Worm (Caenorhabditis elegans) whole organism, L4 larva: ENCODE data around the gene C15H11.1.

Experiments
- R02D3.7 ChIP-seq: fragments of 150-350 bp; sonication (generic microtip); optimal IDR thresholded peaks from 3 replicates; lab custom pipeline; 2014; ENCODE audit warnings: missing biosample characterization, missing genetic modification characterization
- ZK546.5 ChIP-seq, 2 experiments: sonication (generic microtip); optimal IDR thresholded peaks; 2 replicates each; lab custom pipeline; 2017; ENCODE audit warnings: missing biosample characterization in 2 of 2, missing genetic modification characterization in 2 of 2
- ama-1 ChIP-seq: fragments of 150-350 bp; optimal IDR thresholded peaks from 2 replicates; lab custom pipeline; 2014; ENCODE audit warnings: inconsistent platforms, mixed read lengths
- ceh-32 ChIP-seq: sonication (generic microtip); optimal IDR thresholded peaks from 2 replicates; lab custom pipeline; 2016; ENCODE audit warnings: mild to moderate bottlenecking, missing genetic modification characterization, missing compliant biosample characterization; ENCODE audit not compliant: poor library complexity
- daf-8 ChIP-seq: fragments of 200-800 bp; sonication (Bioruptor generic); IDR thresholded peaks from 2 replicates; pipeline ENCODE4 v1.3.6; 2022; ENCODE audit warnings: missing genetic modification characterization, missing compliant biosample characterization
- dmd-6 ChIP-seq: fragments of 200-800 bp; sonication (Bioruptor generic); IDR thresholded peaks from 2 replicates; pipeline ENCODE4 v1.3.6; 2022; ENCODE audit warnings: missing genetic modification reagents, missing genetic modification characterization, missing compliant biosample characterization
- jun-1 ChIP-seq: fragments of 150-350 bp; optimal IDR thresholded peaks from 2 replicates; lab custom pipeline; 2014; ENCODE audit warnings: missing biosample characterization, missing genetic modification reagents, missing genetic modification characterization
- lin-13 ChIP-seq: fragments of 150-350 bp; optimal IDR thresholded peaks from 2 replicates; lab custom pipeline; 2014; ENCODE audit warnings: missing biosample characterization, missing genetic modification reagents, missing genetic modification characterization
- lin-39 ChIP-seq: fragments of 150-350 bp; optimal IDR thresholded peaks from 2 replicates; lab custom pipeline; 2014; ENCODE audit warnings: missing biosample characterization, missing genetic modification reagents, missing genetic modification characterization
- nhr-11 ChIP-seq: fragments of 150-350 bp; optimal IDR thresholded peaks from 2 replicates; lab custom pipeline; 2014; ENCODE audit warnings: missing biosample characterization, missing genetic modification characterization
- nhr-237 ChIP-seq: sonication (generic microtip); optimal IDR thresholded peaks from 2 replicates; lab custom pipeline; 2017; ENCODE audit warnings: missing biosample characterization, missing genetic modification characterization
- snpc-4 ChIP-seq: fragments of 150-350 bp; optimal IDR thresholded peaks from 2 replicates; lab custom pipeline; 2014; ENCODE audit warnings: missing biosample characterization, missing genetic modification characterization

DNA sequence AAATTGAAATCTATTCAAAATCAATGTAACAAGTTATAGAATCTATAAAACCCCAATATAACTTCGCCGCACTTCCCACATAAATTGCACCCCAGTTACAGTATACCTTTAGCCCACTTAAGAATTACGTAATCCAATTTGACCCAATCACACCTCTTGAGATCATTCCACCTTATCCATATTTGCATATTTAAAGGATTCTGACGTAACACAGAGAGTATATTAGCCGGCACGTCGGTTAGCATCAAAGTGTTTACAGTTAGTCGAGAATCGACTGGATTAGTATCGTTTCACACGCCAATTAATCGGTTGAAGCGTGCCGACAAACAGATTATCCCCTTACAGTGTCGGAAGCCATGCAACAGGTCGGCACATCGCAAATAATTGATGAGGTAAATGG, 40.0 kb downstream of the C15H11.1 start:
- no peak for TF ChIP-seq ama-1
- TF ChIP-seq nhr-237 (tag; lab: Kevin White, UChicago): no peak
- no peak for TF ChIP-seq snpc-4 (tag; lab: Kevin White, UChicago)
- TF ChIP-seq lin-39 (tag; lab: Kevin White, UChicago): no peak
- TF ChIP-seq R02D3.7: no peak
- TF ChIP-seq daf-8: no peak
- TF ChIP-seq jun-1 (tag; lab: Kevin White, UChicago): no peak
- no peak for TF ChIP-seq ZK546.5 (tag; optimal IDR thresholded peaks at IDR 0.05; lab: Kevin White, UChicago)
- TF ChIP-seq nhr-11 (tag; lab: Kevin White, UChicago): no peak
- TF ChIP-seq ceh-32 (tag; lab: Kevin White, UChicago): no peak
- no peak for TF ChIP-seq lin-13 (GFP tag; lab: Kevin White, UChicago)
- TF ChIP-seq dmd-6: no peak
